Fruit fly (Drosophila melanogaster) whole organism, prepupa: ENCODE data around the gene AstC-R2.
"Not testable (repeated sequence)": the region's sequence is repeated elsewhere in the genome, so short reads cannot be mapped to it uniquely, and the experiment has no call there.

Experiments
- CG10631 ChIP-seq: fragments of 200-800 bp; sonication (Bioruptor generic); optimal IDR thresholded peaks from 2 replicates; lab custom pipeline; 2016; ENCODE audit warnings: missing biosample characterization, missing genetic modification characterization
- CG7368 ChIP-seq: fragments of 200-800 bp; sonication (Bioruptor generic); optimal IDR thresholded peaks from 3 replicates; lab custom pipeline; 2016; ENCODE audit warnings: missing biosample characterization, missing genetic modification characterization
- Lpt ChIP-seq: fragments of 200-800 bp; sonication (Bioruptor generic); optimal IDR thresholded peaks from 3 replicates; lab custom pipeline; 2016; ENCODE audit warnings: missing biosample characterization, missing genetic modification characterization
- Met ChIP-seq: fragments of 200-800 bp; sonication (Bioruptor generic); optimal IDR thresholded peaks from 3 replicates; lab custom pipeline; 2016; ENCODE audit warnings: missing biosample characterization, missing genetic modification characterization
- OdsH ChIP-seq: fragments of 200-800 bp; sonication (Bioruptor generic); optimal IDR thresholded peaks from 3 replicates; lab custom pipeline; 2016; ENCODE audit warnings: missing biosample characterization, missing genetic modification characterization
- Sox102F ChIP-seq: fragments of 200-800 bp; sonication (Bioruptor generic); optimal IDR thresholded peaks from 2 replicates; lab custom pipeline; 2016; ENCODE audit warnings: missing biosample characterization, mild to moderate bottlenecking, missing genetic modification characterization
- acj6 ChIP-seq: fragments of 200-800 bp; sonication (Bioruptor generic); optimal IDR thresholded peaks from 3 replicates; lab custom pipeline; 2016; ENCODE audit warnings: missing biosample characterization, missing genetic modification characterization
- esn ChIP-seq: fragments of 200-800 bp; sonication (Bioruptor generic); optimal IDR thresholded peaks from 2 replicates; lab custom pipeline; 2016; ENCODE audit warnings: missing biosample characterization, mild to moderate bottlenecking, missing genetic modification characterization, moderate library complexity
- fd59A ChIP-seq: fragments of 200-800 bp; sonication (Bioruptor generic); optimal IDR thresholded peaks from 2 replicates; lab custom pipeline; 2017; ENCODE audit warnings: missing biosample characterization, mild to moderate bottlenecking, missing genetic modification characterization, missing genetic modification reagents
- svp ChIP-seq: fragments of 200-800 bp; sonication (Bioruptor generic); peaks from one replicate; lab custom pipeline; 2016; ENCODE audit warnings: missing biosample characterization, missing genetic modification characterization

- TF ChIP-seq Sox102F (GFP tag; lab: Kevin White, UChicago); OdsH (GFP tag; lab: Kevin White, UChicago); Lpt (GFP tag; lab: Kevin White, UChicago); svp (GFP tag; lab: Kevin White, UChicago); Met (GFP tag; lab: Kevin White, UChicago); CG10631 (GFP tag; lab: Kevin White, UChicago); fd59A (GFP tag; lab: Kevin White, UChicago); esn; acj6 (GFP tag; lab: Kevin White, UChicago); CG7368 (GFP tag; lab: Kevin White, UChicago): not testable (repeated sequence)
Measured at dm6 chr3L:18472284-18472683, 30.1 kb downstream of the AstC-R2 start, which contains the start of gene Met75Ca.
